Fruit fly (Drosophila melanogaster): ENCODE measurements around the gene RpL24.

DNA sequence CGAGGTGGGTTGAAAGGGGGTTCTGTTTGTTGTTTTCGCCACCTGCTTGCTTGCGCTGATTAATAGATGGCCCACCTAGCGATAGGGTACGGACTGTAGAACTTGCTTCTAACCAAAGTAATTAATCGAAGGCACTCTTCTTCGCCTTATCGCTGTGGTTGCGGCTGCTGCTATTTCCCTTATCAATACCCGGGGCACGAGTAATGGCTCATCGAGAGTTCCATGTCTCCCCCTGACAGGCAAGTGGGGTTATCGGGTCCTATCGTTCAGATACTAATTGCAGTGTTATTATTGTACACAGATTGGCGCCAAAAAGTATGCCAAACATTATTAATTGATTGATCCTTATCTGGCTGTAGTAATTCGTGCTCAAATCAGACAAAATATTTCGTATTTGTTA, 41.9 kb upstream of the RpL24 start:
- TF ChIP-seq Myc (optimal IDR thresholded peaks at IDR 0.05) (no peak), GATAd (GFP tag; optimal IDR thresholded peaks at IDR 0.05) (no peak), Hr78 (GFP tag; optimal IDR thresholded peaks at IDR 0.05) (no peak), Sp1 (GFP tag; optimal IDR thresholded peaks at IDR 0.05) (no peak), ey (GFP tag; optimal IDR thresholded peaks at IDR 0.05) (no peak)

Measured in whole organism, wandering third instar larva.